Worm (Caenorhabditis elegans): ENCODE data around the gene trpp-6.

ce11 chrV:9995791-9996190 lies 4.1 kb downstream of the trpp-6 start, which contains the start of gene K08H10.6:
- TF ChIP-seq tra-4 (tag; optimal IDR thresholded peaks at IDR 0.05), result no peak
- TF ChIP-seq tbx-37 (GFP tag; conservative IDR thresholded peaks at IDR 0.05), result no peak
- TF ChIP-seq ama-1 (optimal IDR thresholded peaks at IDR 0.05), result no peak
- no peak for TF ChIP-seq sea-1 (GFP tag; conservative IDR thresholded peaks at IDR 0.05)
- TF ChIP-seq hmg-4 (GFP tag; optimal IDR thresholded peaks at IDR 0.05), result no peak
- no peak for TF ChIP-seq ceh-36 (tag; optimal IDR thresholded peaks at IDR 0.05)
- no peak for TF ChIP-seq B0310.2 (tag; optimal IDR thresholded peaks at IDR 0.05)
- TF ChIP-seq hmbx-1 (tag; optimal IDR thresholded peaks at IDR 0.05), result no peak
- TF ChIP-seq tbx-11 (GFP tag; IDR thresholded peaks at IDR 0.05), result no peak
- TF ChIP-seq F13C5.2 (tag; optimal IDR thresholded peaks at IDR 0.05), result no peak
- TF ChIP-seq flt-1 (GFP tag; IDR thresholded peaks at IDR 0.05), result no peak
- TF ChIP-seq aly-1 (tag; optimal IDR thresholded peaks at IDR 0.05), result no peak
- no peak for TF ChIP-seq pes-1 (GFP tag; IDR thresholded peaks at IDR 0.05)

Measured in whole organism, early embryonic.